Fruit fly (Drosophila melanogaster) whole organism, adult: Measurements from ENCODE around the gene CG10973.

Experiments used
- CG11617 ChIP-seq: fragments of 200-800 bp; sonication (Bioruptor generic); optimal IDR thresholded peaks from 2 replicates; lab custom pipeline; 2017; ENCODE audit warnings: mild to moderate bottlenecking, missing biosample characterization, missing genetic modification reagents, missing genetic modification characterization
- CG12768 ChIP-seq: fragments of 200-800 bp; sonication (Bioruptor generic); optimal IDR thresholded peaks from 2 replicates; lab custom pipeline; 2017; ENCODE audit warnings: missing biosample characterization, missing genetic modification characterization, mild to moderate bottlenecking, moderate library complexity, missing genetic modification reagents
- CG14711 ChIP-seq: fragments of 200-800 bp; sonication (Bioruptor generic); optimal IDR thresholded peaks from 2 replicates; lab custom pipeline; 2018; ENCODE audit warnings: missing biosample characterization, mild to moderate bottlenecking, missing genetic modification characterization, moderate library complexity
- CG33017 ChIP-seq: fragments of 200-800 bp; sonication (Bioruptor generic); optimal IDR thresholded peaks from 2 replicates; lab custom pipeline; 2018; ENCODE audit warnings: missing biosample characterization, mild to moderate bottlenecking, missing genetic modification characterization, moderate library complexity
- CG5204 ChIP-seq: fragments of 200-800 bp; sonication (Bioruptor generic); optimal IDR thresholded peaks from 2 replicates; lab custom pipeline; 2016; ENCODE audit warnings: missing biosample characterization, missing genetic modification characterization
- CG7045 ChIP-seq: fragments of 200-800 bp; sonication (Bioruptor generic); optimal IDR thresholded peaks from 2 replicates; lab custom pipeline; 2017; ENCODE audit warnings: missing biosample characterization, mild to moderate bottlenecking, missing genetic modification characterization
- Clk ChIP-seq: fragments of 200-800 bp; sonication (Bioruptor generic); optimal IDR thresholded peaks from 2 replicates; lab custom pipeline; 2017; ENCODE audit warnings: missing biosample characterization, missing genetic modification characterization
- Crg-1 ChIP-seq: fragments of 200-800 bp; sonication (Bioruptor generic); optimal IDR thresholded peaks from 2 replicates; lab custom pipeline; 2016; ENCODE audit warnings: missing biosample characterization, missing genetic modification characterization
- bab1 ChIP-seq: fragments of 200-800 bp; sonication (Bioruptor generic); optimal IDR thresholded peaks from 3 replicates; lab custom pipeline; 2019; ENCODE audit warnings: missing biosample characterization, mild to moderate bottlenecking, missing genetic modification characterization, moderate library complexity
- cic ChIP-seq: fragments of 200-800 bp; sonication (Bioruptor generic); optimal IDR thresholded peaks from 2 replicates; lab custom pipeline; 2017; ENCODE audit warnings: missing biosample characterization, mild to moderate bottlenecking, missing genetic modification characterization, moderate library complexity
- kay ChIP-seq: fragments of 200-800 bp; sonication (Bioruptor generic); peaks from one replicate; lab custom pipeline; 2016; ENCODE audit warnings: missing biosample characterization, missing genetic modification characterization, borderline replicate concordance
- ovo ChIP-seq: fragments of 200-800 bp; sonication (Bioruptor generic); optimal IDR thresholded peaks from 2 replicates; lab custom pipeline; 2016; ENCODE audit warnings: missing biosample characterization, missing genetic modification characterization
- pad ChIP-seq: fragments of 200-800 bp; sonication (Bioruptor generic); optimal IDR thresholded peaks from 3 replicates; lab custom pipeline; 2017; ENCODE audit warnings: missing biosample characterization, missing genetic modification characterization, mild to moderate bottlenecking, moderate library complexity, missing genetic modification reagents
- tj ChIP-seq: fragments of 200-800 bp; sonication (Bioruptor generic); optimal IDR thresholded peaks from 3 replicates; lab custom pipeline; 2017; ENCODE audit warnings: missing biosample characterization, mild to moderate bottlenecking, missing genetic modification characterization, moderate library complexity

dm6 chr3L:12717621-12718020 lies 37.0 kb downstream of the CG10973 start:
- TF ChIP-seq CG11617 (GFP tag; lab: Kevin White, UChicago) (no peak), pad (GFP tag; lab: Kevin White, UChicago) (no peak), CG12768 (GFP tag; lab: Kevin White, UChicago) (no peak), cic (no peak), Crg-1 (GFP tag; lab: Kevin White, UChicago) (no peak), ovo (GFP tag; lab: Kevin White, UChicago) (no peak), tj (GFP tag; lab: Kevin White, UChicago) (no peak), CG5204 (GFP tag; lab: Kevin White, UChicago) (no peak), CG7045 (GFP tag; lab: Kevin White, UChicago) (no peak), kay (GFP tag; lab: Kevin White, UChicago) (no peak), Clk (no peak), bab1 (GFP tag; lab: Kevin White, UChicago) (no peak), CG33017 (tag; lab: Kevin White, UChicago) (no peak), CG14711 (tag; lab: Kevin White, UChicago) (no peak)
